Worm (Caenorhabditis elegans): Measurements from ENCODE around the gene B0496.11.
A peak's percentile ranks its signal among the peaks of the same experiment; 100 is the strongest.

The B0496.11 gene

DNA sequence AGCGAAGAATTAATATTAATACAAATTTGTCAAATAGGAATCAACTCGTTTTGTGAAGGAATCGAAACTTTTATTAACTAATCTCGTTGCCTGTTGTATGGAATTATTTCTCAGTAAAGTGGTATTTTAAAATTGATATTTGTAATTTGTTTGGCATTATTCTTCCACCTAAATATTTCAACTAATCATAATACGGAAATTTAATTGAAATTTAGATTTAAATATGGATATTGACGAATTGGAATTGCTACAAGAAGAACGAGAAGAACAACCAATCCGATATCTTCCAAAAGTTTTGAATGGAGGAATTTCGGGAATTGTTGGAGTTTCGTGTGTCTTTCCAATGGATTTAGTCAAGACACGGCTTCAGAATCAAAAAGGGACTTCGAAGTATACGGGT lies 41.1 kb upstream of the B0496.11 start, which contains the start of gene slc-25A18.2:
Gene slc-25A18.2 (plus strand): TSS at position 216 of the 400 bp plus-strand sequence.
- TF ChIP-seq ztf-11 (tag; optimal IDR thresholded peaks at IDR 0.05) (no peak), aha-1 (tag; optimal IDR thresholded peaks at IDR 0.05) (no peak), unc-98 (GFP tag; IDR thresholded peaks at IDR 0.05) (no peak), efl-1 (optimal IDR thresholded peaks at IDR 0.05) (no peak), efl-1 (GFP tag; optimal IDR thresholded peaks at IDR 0.05 in 1 of 2) (peak in 1 of 2 experiments; percentile 62)

DNA sequence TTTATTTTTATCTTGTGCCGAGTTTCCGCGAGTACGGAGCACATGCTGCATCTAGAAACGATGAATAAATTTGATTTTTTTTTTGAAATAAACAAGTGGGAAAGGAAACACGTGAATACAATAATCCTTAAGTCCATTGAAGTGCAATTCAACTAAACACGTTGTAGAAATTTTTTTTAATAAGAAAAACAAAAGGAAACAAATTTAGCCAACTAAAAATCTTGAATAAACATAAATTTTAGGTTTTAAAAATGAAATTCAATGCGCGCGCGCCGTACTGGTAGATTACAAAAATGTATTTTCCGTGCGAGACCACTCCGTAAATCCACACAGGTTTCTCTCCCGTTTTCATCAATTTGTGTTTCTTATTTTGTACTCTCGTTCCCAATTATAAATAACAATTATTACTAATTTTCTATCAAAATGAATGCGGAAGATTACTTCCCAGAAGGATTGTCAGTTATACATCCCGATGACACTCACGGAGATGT lies 39.4 kb upstream of the B0496.11 start, which contains the start of the genes plk-3 and F55G1.6:
Gene plk-3 (minus strand): TSS at position 51 of the 491 bp plus-strand sequence.
Gene F55G1.6 (plus strand): TSS at position 359 of the 491 bp plus-strand sequence.
- no peak for TF ChIP-seq F16B12.6 (tag; optimal IDR thresholded peaks at IDR 0.05)
- no peak for TF ChIP-seq lsy-2 (tag; optimal IDR thresholded peaks at IDR 0.05)
- TF ChIP-seq nhr-19 (GFP tag; conservative IDR thresholded peaks at IDR 0.05) = no peak

DNA sequence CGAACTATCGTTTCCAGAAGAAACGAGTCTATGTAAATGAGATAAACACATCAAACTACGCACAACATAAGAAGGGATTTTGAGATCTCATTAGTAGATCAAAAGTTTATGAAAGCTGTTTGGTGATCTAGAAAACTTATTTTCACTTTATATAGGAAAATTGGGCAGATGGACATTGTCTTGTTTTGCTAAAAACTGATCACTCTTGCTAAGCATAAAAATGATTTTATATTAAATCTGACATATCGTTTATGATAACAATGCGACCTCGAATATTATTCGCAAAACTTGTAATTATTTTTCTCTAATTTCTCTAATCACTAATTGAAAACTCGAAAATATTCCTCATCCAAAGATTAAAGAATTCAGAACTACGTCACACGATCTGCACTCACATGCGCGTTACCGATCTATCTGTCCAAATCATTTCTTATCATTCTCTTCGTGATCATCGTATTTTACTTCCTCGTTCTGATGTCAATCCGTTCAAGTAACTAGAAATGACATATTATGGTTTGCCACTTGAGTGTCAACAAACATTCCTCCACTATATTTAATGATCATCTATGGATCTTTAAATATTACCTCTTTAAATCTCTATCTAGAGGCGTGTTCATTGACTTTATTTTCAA lies 36.1 kb upstream of the B0496.11 start, which contains the start of gene F55G1.7:
Gene F55G1.7 (minus strand): TSS at position 51 of the 632 bp plus-strand sequence.
- no peak for TF ChIP-seq snpc-4 (tag; optimal IDR thresholded peaks at IDR 0.05)
- peak; percentile 56 for TF ChIP-seq tbx-2 (tag; optimal IDR thresholded peaks at IDR 0.05)
- TF ChIP-seq fos-1 (tag; optimal IDR thresholded peaks at IDR 0.05) = no peak
- peak; percentile 66 for TF ChIP-seq nhr-20 (tag; optimal IDR thresholded peaks at IDR 0.05)
- TF ChIP-seq egl-27 (tag; optimal IDR thresholded peaks at IDR 0.05) = no peak
- TF ChIP-seq efl-1 (optimal IDR thresholded peaks at IDR 0.05) = no peak
- peak in 1 of 2 experiments; percentile 20 for TF ChIP-seq efl-1 (GFP tag; optimal IDR thresholded peaks at IDR 0.05 in 1 of 2)
- TF ChIP-seq mef-2 (tag; optimal IDR thresholded peaks at IDR 0.05) = no peak
- TF ChIP-seq aha-1 (tag; optimal IDR thresholded peaks at IDR 0.05) = no peak
- no peak for TF ChIP-seq sup-37 (GFP tag; optimal IDR thresholded peaks at IDR 0.05)
- peak in 1 of 2 experiments; percentile 35 for TF ChIP-seq lin-35 (GFP tag; optimal IDR thresholded peaks at IDR 0.05)
- TF ChIP-seq zag-1 (tag; optimal IDR thresholded peaks at IDR 0.05) = no peak
- TF ChIP-seq lin-14 (GFP tag; optimal IDR thresholded peaks at IDR 0.05) = peak; percentile 45
- peak; percentile 54 for TF ChIP-seq nhr-85 (tag)
- peak; percentile 55 for TF ChIP-seq blmp-1 (tag; optimal IDR thresholded peaks at IDR 0.05)
- peak in 5 of 6 experiments; percentile 13 to 90 (median 29) for TF ChIP-seq elt-3 (tag; optimal IDR thresholded peaks at IDR 0.05)
- no peak for TF ChIP-seq dpl-1 (GFP tag; optimal IDR thresholded peaks at IDR 0.05)

DNA sequence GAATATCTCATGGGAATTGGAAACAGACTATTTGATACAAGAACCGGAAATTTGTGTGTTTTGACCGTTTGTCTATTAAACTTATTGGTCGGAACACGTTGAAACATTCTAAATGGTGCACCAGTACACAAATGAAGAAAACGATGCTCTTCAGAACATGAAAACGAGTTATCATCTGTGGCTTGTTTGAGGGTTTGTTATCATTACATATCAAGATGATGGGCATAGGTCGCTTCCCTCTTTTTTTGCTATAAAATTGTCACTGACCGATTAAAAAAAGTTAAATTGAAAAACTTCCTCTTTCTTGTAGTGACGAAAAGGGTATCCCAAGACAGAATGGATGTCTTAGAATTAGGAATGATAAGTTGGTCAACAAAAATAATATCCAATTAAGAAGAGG lies 34.9 kb upstream of the B0496.11 start:
- TF ChIP-seq snu-23 (GFP tag; optimal IDR thresholded peaks at IDR 0.05) = no peak
- no peak for TF ChIP-seq unc-86 (tag; optimal IDR thresholded peaks at IDR 0.05)
- TF ChIP-seq rnt-1 (tag; optimal IDR thresholded peaks at IDR 0.05) = no peak
- no peak for TF ChIP-seq nhr-11 (tag; optimal IDR thresholded peaks at IDR 0.05)
- no peak for TF ChIP-seq hpl-2 (GFP tag; optimal IDR thresholded peaks at IDR 0.05)
- TF ChIP-seq efl-1 (optimal IDR thresholded peaks at IDR 0.05) = no peak
- no peak for TF ChIP-seq efl-1 (GFP tag; optimal IDR thresholded peaks at IDR 0.05 in 1 of 2)
- TF ChIP-seq isw-1 (GFP tag; IDR thresholded peaks at IDR 0.05) = no peak
- no peak for TF ChIP-seq mef-2 (tag; optimal IDR thresholded peaks at IDR 0.05)
- no peak for TF ChIP-seq unc-98 (GFP tag; IDR thresholded peaks at IDR 0.05)
- no peak for TF ChIP-seq elt-2 (tag; optimal IDR thresholded peaks at IDR 0.05)
- TF ChIP-seq jun-1 (tag; optimal IDR thresholded peaks at IDR 0.05) = no peak
- TF ChIP-seq lin-13 (GFP tag; optimal IDR thresholded peaks at IDR 0.05) = no peak
- TF ChIP-seq nhr-85 (tag) = no peak
- TF ChIP-seq nhr-90 (tag; optimal IDR thresholded peaks at IDR 0.05; ENCODE audit: poor library complexity) = no peak

DNA sequence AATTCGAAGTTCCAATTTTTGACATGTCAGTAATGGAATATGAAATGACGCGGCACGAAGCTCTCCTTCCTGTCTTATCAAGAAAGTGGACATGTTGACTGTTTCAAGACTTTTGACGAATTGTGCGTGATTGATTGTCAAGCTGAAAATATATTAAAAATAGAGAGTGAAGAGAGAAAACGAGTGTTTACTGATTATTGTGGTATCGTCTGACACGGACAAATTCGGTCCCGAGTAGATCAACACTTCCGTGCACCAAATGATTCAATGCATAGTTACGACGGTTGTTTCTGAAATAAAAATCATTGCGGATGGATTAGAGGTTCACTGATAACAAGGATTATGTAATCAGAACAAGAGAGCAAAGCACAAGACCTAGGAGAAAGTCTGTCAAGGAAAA lies 33.4 kb upstream of the B0496.11 start:
- no peak for TF ChIP-seq ztf-4 (tag; optimal IDR thresholded peaks at IDR 0.05)
- TF ChIP-seq swsn-7 (tag; optimal IDR thresholded peaks at IDR 0.05) = no peak
- no peak for TF ChIP-seq efl-1 (optimal IDR thresholded peaks at IDR 0.05)
- TF ChIP-seq efl-1 (GFP tag; optimal IDR thresholded peaks at IDR 0.05 in 1 of 2) = peak in 1 of 2 experiments; percentile 33
- no peak for TF ChIP-seq mab-9 (GFP tag; IDR thresholded peaks at IDR 0.05)
- no peak for TF ChIP-seq Y116A8C.19 (tag; optimal IDR thresholded peaks at IDR 0.05; ENCODE audit: borderline replicate concordance)
- TF ChIP-seq ces-1 (GFP tag; optimal IDR thresholded peaks at IDR 0.05) = no peak
- no peak for TF ChIP-seq mep-1 (tag; optimal IDR thresholded peaks at IDR 0.05)
- no peak for TF ChIP-seq hlh-4 (tag; optimal IDR thresholded peaks at IDR 0.05)
- TF ChIP-seq elt-3 (tag; optimal IDR thresholded peaks at IDR 0.05) = no peak
- no peak for TF ChIP-seq lin-13 (GFP tag; optimal IDR thresholded peaks at IDR 0.05)
- no peak for TF ChIP-seq lin-39 (tag; optimal IDR thresholded peaks at IDR 0.05)
- no peak for TF ChIP-seq vab-15 (tag; optimal IDR thresholded peaks at IDR 0.05)
- TF ChIP-seq elt-2 (tag; optimal IDR thresholded peaks at IDR 0.05) = peak; percentile 46
- peak; percentile 55 for TF ChIP-seq jun-1 (tag; optimal IDR thresholded peaks at IDR 0.05)
- TF ChIP-seq efl-3 (GFP tag; optimal IDR thresholded peaks at IDR 0.05) = no peak
